Fruit fly (Drosophila melanogaster) S2 (cell line): ENCODE results near the gene shep.

Source experiments
- CG8478 ChIP-seq: fragments of >200 bp; optimal IDR thresholded peaks from 2 replicates; lab custom pipeline; 2018
- CTCF ChIP-seq, 2 experiments: fragments of >200 bp; optimal IDR thresholded peaks; 2 replicates each; lab custom pipeline; 2018

DNA sequence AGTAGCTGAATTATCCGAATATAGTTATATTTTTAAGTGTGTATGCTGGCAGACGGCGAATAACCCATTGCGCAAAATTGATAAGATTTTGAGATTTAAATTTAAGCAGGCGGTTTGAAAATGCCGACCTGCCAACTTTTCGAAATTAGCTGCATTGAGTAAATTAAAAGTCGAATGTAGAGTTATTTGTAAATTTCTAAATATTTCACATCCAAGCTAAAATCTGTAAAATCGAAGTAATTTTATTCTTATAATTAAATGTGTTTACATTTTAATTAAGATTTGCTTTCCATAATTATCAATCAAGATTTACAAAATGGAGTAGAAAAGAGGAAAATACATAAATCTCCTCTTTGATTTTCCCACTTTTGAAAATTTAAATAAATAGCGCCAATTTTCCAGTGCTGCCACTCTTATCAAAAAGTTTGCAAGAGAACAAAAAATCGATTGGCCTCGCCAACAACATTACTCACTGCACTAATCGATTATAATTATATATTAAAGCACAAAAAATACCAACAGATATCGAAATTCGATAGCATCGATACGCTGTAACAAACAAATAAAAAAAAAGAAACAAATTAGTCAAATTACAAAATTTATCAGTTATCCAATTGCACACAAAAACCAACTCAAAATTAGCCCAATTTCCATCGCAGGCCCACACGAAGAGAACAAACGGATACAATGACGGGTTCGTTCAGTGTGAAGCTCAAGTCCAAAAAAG is 143.9 kb downstream of the shep start, which contains the start of gene Yod1:
- TF ChIP-seq CTCF (optimal IDR thresholded peaks at IDR 0.05; lab: Kevin White, UChicago): no peak
- TF ChIP-seq CG8478 (lab: Kevin White, UChicago): no peak
